Worm (Caenorhabditis elegans) whole organism, L4 larva: Measurements from ENCODE around the gene gur-5.

Experiments
- ceh-44 ChIP-seq: fragments of 200-800 bp; sonication (Bioruptor generic); IDR thresholded peaks from 2 replicates; pipeline ENCODE4 v1.3.6; 2022; ENCODE audit warnings: missing genetic modification reagents, missing genetic modification characterization, missing compliant biosample characterization
- ceh-82 ChIP-seq: sonication (generic microtip); optimal IDR thresholded peaks from 2 replicates; lab custom pipeline; 2017; ENCODE audit warnings: missing biosample characterization, missing genetic modification characterization
- ctbp-1 ChIP-seq: fragments of 200-800 bp; sonication (Bioruptor generic); IDR thresholded peaks from 2 replicates; pipeline ENCODE4 v1.3.6; 2022; ENCODE audit warnings: missing genetic modification reagents, missing genetic modification characterization, missing compliant biosample characterization
- lin-39 ChIP-seq: fragments of 150-350 bp; optimal IDR thresholded peaks from 2 replicates; lab custom pipeline; 2014; ENCODE audit warnings: missing biosample characterization, missing genetic modification reagents, missing genetic modification characterization
- ztf-11 ChIP-seq: fragments of 150-350 bp; optimal IDR thresholded peaks from 2 replicates; lab custom pipeline; 2014; ENCODE audit warnings: missing biosample characterization, missing genetic modification characterization

- no peak for TF ChIP-seq ztf-11 (tag; lab: Kevin White, UChicago)
- TF ChIP-seq ceh-44 (GFP tag; lab: Robert Waterston, UW) = no peak
- TF ChIP-seq lin-39 (tag; lab: Kevin White, UChicago) = no peak
- no peak for TF ChIP-seq ctbp-1 (GFP tag; lab: Robert Waterston, UW)
- no peak for TF ChIP-seq ceh-82 (tag; lab: Kevin White, UChicago)
These were observed 13.3 kb upstream of the gur-5 start, which contains the start of gene drn-1 for ce11 chrII:5271729-5272322.
